Worm (Caenorhabditis elegans) whole organism, early embryonic: ENCODE results near the gene R11G10.4.

ENCODE experiments used
- B0310.2 ChIP-seq: sonication (generic microtip); optimal IDR thresholded peaks from 2 replicates; lab custom pipeline; 2016; ENCODE audit warnings: mild to moderate bottlenecking, missing genetic modification characterization, missing compliant biosample characterization
- F13C5.2 ChIP-seq: sonication (generic microtip); optimal IDR thresholded peaks from 2 replicates; lab custom pipeline; 2017; ENCODE audit warnings: mild to moderate bottlenecking, missing genetic modification characterization, inconsistent platforms, missing compliant biosample characterization
- aly-1 ChIP-seq: sonication (generic microtip); optimal IDR thresholded peaks from 2 replicates; lab custom pipeline; 2016; ENCODE audit warnings: missing genetic modification characterization, missing compliant biosample characterization
- ama-1 ChIP-seq: fragments of 150-350 bp; optimal IDR thresholded peaks from 2 replicates; lab custom pipeline; 2014
- ceh-13 ChIP-seq: fragments of 200-800 bp; sonication (Bioruptor generic); optimal IDR thresholded peaks from 2 replicates; lab custom pipeline; 2018; ENCODE audit warnings: mild to moderate bottlenecking, missing genetic modification characterization, missing compliant biosample characterization
- ceh-36 ChIP-seq: sonication (generic microtip); optimal IDR thresholded peaks from 2 replicates; lab custom pipeline; 2016; ENCODE audit warnings: missing genetic modification characterization, inconsistent platforms, missing compliant biosample characterization
- ets-7 ChIP-seq: sonication (generic microtip); optimal IDR thresholded peaks from 2 replicates; lab custom pipeline; 2016; ENCODE audit warnings: missing genotype, missing genetic modification characterization, missing compliant biosample characterization
- flt-1 ChIP-seq: fragments of 200-800 bp; sonication (Bioruptor generic); IDR thresholded peaks from 2 replicates; pipeline ENCODE4 v1.3.6; 2022; ENCODE audit warnings: missing genetic modification characterization, missing compliant biosample characterization
- hmbx-1 ChIP-seq: sonication (generic microtip); optimal IDR thresholded peaks from 2 replicates; lab custom pipeline; 2016; ENCODE audit warnings: mild to moderate bottlenecking, missing genetic modification characterization, missing compliant biosample characterization
- hmg-4 ChIP-seq: fragments of 200-800 bp; sonication (Bioruptor generic); optimal IDR thresholded peaks from 2 replicates; lab custom pipeline; 2018; ENCODE audit warnings: mild to moderate bottlenecking, missing genetic modification characterization, missing compliant biosample characterization
- hnd-1 ChIP-seq: sonication (generic microtip); optimal IDR thresholded peaks from 2 replicates; lab custom pipeline; 2016; ENCODE audit warnings: missing genetic modification characterization, missing compliant biosample characterization
- pes-1 ChIP-seq: fragments of 200-800 bp; sonication (Bioruptor generic); IDR thresholded peaks from 2 replicates; pipeline ENCODE4 v1.3.6; 2022; ENCODE audit warnings: missing genetic modification reagents, missing genetic modification characterization, missing compliant biosample characterization
- scrt-1 ChIP-seq: fragments of 200-800 bp; sonication (Bioruptor generic); IDR thresholded peaks from 2 replicates; pipeline ENCODE4 v1.3.6; 2022; ENCODE audit warnings: missing genetic modification characterization, missing compliant biosample characterization
- sea-1 ChIP-seq: fragments of 200-800 bp; sonication (Bioruptor generic); conservative IDR thresholded peaks from 2 replicates; pipeline ENCODE4 v1.3.6; 2022; ENCODE audit warnings: missing genetic modification characterization, missing compliant biosample characterization
- tbx-11 ChIP-seq: fragments of 200-800 bp; sonication (Bioruptor generic); IDR thresholded peaks from 2 replicates; pipeline ENCODE4 v1.3.6; 2022; ENCODE audit warnings: missing genetic modification characterization, missing compliant biosample characterization
- tbx-37 ChIP-seq: fragments of 200-800 bp; sonication (Bioruptor generic); conservative IDR thresholded peaks from 2 replicates; pipeline ENCODE4 v1.3.6; 2022; ENCODE audit warnings: missing genetic modification reagents, missing genetic modification characterization, missing compliant biosample characterization
- tra-4 ChIP-seq: sonication (generic microtip); optimal IDR thresholded peaks from 2 replicates; lab custom pipeline; 2017; ENCODE audit warnings: missing genetic modification characterization, missing compliant biosample characterization

Gene R11G10.4

DNA sequence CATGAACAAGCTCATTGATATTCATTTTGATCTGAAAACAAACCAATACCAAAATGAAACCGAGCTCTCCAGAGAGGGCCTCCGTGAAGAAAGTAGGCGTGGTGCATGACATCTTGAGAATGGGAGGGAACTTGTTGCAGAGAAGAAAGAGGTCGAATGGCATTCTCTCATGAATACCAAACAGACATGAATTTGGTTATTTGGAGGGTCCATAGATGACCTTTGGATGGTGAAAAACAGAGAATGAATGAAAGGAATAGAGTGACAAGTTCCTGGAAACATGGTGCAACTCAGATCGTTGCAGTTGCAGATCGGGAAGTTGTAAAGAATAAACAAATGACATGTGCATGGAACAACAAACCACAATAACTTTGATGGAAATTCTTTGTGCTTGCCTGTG, 30.1 kb upstream of the R11G10.4 start, which contains the start of gene T10G3.8:
Gene T10G3.8 (minus strand): TSS at position 101 of the 400 bp plus-strand sequence.
- TF ChIP-seq hmg-4 (GFP tag; lab: Kevin White, UChicago) (no peak), tbx-37 (no peak), sea-1 (GFP tag; lab: Robert Waterston, UW) (no peak), tra-4 (tag; lab: Kevin White, UChicago) (no peak), tbx-11 (no peak), ceh-13 (GFP tag; lab: Kevin White, UChicago) (no peak), B0310.2 (tag; lab: Kevin White, UChicago) (no peak), flt-1 (GFP tag; lab: Robert Waterston, UW) (no peak), hmbx-1 (tag; lab: Kevin White, UChicago) (no peak), ceh-36 (tag; lab: Kevin White, UChicago) (no peak), hnd-1 (tag; lab: Kevin White, UChicago) (no peak), ets-7 (no peak), scrt-1 (no peak), F13C5.2 (no peak), aly-1 (tag; lab: Kevin White, UChicago) (no peak), pes-1 (GFP tag; lab: Robert Waterston, UW) (no peak), ama-1 (no peak)

DNA sequence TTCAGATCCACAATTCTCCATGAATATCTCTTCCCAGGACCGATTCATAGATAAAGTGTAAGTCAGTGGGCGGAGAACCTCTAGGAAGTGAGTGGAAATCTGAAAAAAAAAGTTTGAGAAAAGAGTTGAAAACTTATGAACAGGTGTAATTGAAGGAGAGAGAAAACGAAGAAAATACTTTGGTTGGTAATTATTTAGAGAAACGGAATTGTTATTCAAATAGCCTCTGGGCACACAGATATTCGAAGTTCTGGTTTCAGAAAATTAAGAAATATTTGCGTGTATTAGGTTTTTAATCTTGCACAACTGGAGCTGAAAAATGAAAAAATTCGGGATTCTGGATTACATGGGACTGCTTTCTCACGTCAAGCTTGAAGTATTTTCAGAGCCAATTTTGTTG, 26.7 kb upstream of the R11G10.4 start, which contains the start of gene T10G3.2:
Gene T10G3.2 (minus strand): TSS at position 101 of the 400 bp plus-strand sequence.
- TF ChIP-seq scrt-1, result no peak
- no peak for TF ChIP-seq flt-1 (GFP tag; lab: Robert Waterston, UW)
- TF ChIP-seq hnd-1 (tag; lab: Kevin White, UChicago), result no peak
- TF ChIP-seq pes-1 (GFP tag; lab: Robert Waterston, UW), result no peak
- no peak for TF ChIP-seq tra-4 (tag; lab: Kevin White, UChicago)
- no peak for TF ChIP-seq sea-1 (GFP tag; lab: Robert Waterston, UW)
- no peak for TF ChIP-seq B0310.2 (tag; lab: Kevin White, UChicago)
- no peak for TF ChIP-seq ceh-13 (GFP tag; lab: Kevin White, UChicago)
- TF ChIP-seq aly-1 (tag; lab: Kevin White, UChicago), result no peak
- no peak for TF ChIP-seq tbx-11
- no peak for TF ChIP-seq hmbx-1 (tag; lab: Kevin White, UChicago)
- TF ChIP-seq ama-1, result no peak
- TF ChIP-seq F13C5.2, result no peak
- no peak for TF ChIP-seq tbx-37
- no peak for TF ChIP-seq hmg-4 (GFP tag; lab: Kevin White, UChicago)

DNA sequence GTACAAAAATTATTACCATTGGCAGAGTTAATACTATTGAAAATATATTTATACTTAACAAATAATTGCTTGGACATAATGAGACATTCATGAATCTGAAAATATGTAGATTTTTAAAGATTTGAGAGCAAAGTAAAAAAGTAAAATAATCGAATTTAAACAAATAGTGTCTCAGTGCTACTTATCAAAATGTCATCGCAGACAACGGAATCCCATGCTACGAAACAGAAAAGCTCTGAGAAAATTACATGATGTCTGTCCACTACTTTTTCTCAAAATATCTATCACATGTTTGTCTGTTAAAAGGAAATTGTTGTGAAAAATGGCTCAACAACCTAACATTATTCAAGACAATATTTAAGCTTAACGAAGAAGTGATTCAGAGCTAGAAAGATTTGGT, 22.1 kb upstream of the R11G10.4 start, which contains the start of gene T10G3.4:
Gene T10G3.4 (minus strand): TSS at position 101 of the 400 bp plus-strand sequence.
- no peak for TF ChIP-seq tbx-37
- TF ChIP-seq scrt-1, result no peak
- no peak for TF ChIP-seq tra-4 (tag; lab: Kevin White, UChicago)
- no peak for TF ChIP-seq ceh-13 (GFP tag; lab: Kevin White, UChicago)

DNA sequence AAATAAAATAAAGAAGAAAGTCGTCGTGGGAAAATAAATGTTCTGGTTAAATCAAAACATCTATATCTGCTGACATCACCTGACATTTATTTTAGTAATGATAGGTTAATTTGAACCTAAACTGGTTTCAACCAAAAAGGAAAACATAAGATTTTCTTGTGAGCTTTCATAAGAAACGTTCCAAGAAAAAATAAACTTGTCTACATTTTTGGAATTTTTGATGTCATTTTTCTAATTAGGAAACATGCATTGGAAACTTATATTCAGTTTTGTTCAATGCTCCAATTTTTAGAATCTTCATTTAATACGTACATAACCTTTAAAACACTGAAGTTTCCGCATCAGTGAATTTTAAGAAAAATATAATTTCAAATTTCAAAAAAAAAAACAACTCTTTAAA, 20.7 kb upstream of the R11G10.4 start:
- TF ChIP-seq aly-1 (tag; lab: Kevin White, UChicago) (no peak), hnd-1 (tag; lab: Kevin White, UChicago) (no peak), F13C5.2 (no peak), tbx-37 (no peak), hmg-4 (GFP tag; lab: Kevin White, UChicago) (no peak), hmbx-1 (tag; lab: Kevin White, UChicago) (no peak), scrt-1 (no peak), tbx-11 (no peak), ceh-36 (tag; lab: Kevin White, UChicago) (no peak), ceh-13 (GFP tag; lab: Kevin White, UChicago) (no peak), B0310.2 (tag; lab: Kevin White, UChicago) (no peak), tra-4 (tag; lab: Kevin White, UChicago) (no peak), ets-7 (no peak), pes-1 (GFP tag; lab: Robert Waterston, UW) (no peak), sea-1 (GFP tag; lab: Robert Waterston, UW) (no peak), flt-1 (GFP tag; lab: Robert Waterston, UW) (no peak), ama-1 (no peak)

DNA sequence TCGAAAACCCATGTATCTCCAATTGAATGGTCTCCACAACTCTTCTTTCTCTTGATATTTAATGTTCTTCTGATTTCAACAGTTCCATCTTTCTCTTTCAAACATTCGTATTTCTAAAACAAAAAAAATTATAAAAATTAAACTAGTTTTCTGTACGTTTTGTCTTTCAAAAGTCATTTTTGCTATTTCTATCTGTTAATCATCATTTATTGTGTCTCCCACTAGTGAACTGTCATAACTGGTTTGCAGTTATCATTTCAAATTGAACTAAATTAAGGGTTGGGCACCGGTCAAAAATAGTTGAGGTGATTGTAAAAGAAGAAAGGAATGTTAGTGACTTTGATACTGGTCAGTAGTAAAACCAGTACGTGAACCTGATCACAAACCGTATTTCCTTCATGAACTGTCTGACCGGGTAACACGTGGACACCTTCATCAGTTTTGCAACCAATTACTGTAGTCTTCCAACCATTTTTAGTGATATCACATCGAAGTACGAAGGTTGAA, 18.1 kb upstream of the R11G10.4 start:
- TF ChIP-seq ets-7 (no peak), hnd-1 (tag; lab: Kevin White, UChicago) (no peak), ceh-36 (tag; lab: Kevin White, UChicago) (no peak), tra-4 (tag; lab: Kevin White, UChicago) (no peak), ama-1 (no peak), ceh-13 (GFP tag; lab: Kevin White, UChicago) (no peak), F13C5.2 (no peak), tbx-37 (no peak), hmg-4 (GFP tag; lab: Kevin White, UChicago) (no peak), aly-1 (tag; lab: Kevin White, UChicago) (no peak), hmbx-1 (tag; lab: Kevin White, UChicago) (no peak), flt-1 (GFP tag; lab: Robert Waterston, UW) (no peak), scrt-1 (no peak), tbx-11 (no peak), B0310.2 (tag; lab: Kevin White, UChicago) (no peak), pes-1 (GFP tag; lab: Robert Waterston, UW) (no peak)

DNA sequence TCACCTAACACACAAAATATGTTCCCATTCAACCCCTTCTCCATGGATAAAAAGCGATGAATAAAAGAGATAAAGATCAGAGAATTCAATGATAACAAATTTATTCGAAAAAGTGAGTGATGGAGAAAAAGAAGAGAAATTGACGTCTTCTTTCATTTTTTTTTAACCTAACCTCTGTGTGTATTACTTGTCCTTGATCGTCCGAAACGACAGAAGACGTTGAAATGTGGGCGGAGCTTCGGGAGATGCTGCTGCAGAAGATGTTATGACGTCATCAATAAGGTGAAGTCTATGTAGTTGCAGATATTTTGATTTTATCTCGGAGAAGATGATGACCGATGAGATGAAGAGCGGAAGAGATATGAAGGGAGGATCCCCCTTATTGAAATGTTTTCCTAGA, 16.6 kb upstream of the R11G10.4 start, which contains the start of gene T10G3.3:
Gene T10G3.3 (minus strand): TSS at position 370 of the 400 bp plus-strand sequence.
- TF ChIP-seq hmbx-1 (tag; lab: Kevin White, UChicago) (no peak), F13C5.2 (no peak), ceh-13 (GFP tag; lab: Kevin White, UChicago) (no peak), sea-1 (GFP tag; lab: Robert Waterston, UW) (no peak), scrt-1 (no peak), tbx-37 (no peak)

DNA sequence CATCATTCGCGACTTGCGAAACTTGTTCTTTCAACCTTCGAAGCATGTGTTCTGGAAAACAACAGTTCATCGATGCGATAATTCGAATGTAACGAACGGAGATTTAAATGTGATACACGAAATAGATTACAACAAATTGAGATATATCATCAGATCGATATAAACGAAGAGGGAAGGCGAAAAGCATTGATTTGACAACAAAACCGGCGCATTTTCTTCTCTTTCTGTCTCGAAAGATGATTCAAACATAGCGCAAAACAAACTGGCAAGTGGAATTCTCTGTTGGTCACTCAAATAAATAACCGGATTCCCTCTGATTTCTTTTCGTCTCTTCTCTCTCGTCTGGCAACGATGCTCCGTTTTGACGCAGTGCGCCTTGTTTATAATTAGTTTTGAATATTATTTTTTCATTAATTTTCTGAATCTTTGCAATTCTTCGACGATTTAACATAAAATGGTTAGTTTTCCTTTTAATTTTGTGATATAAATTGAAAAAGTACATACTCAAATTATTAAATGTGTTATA, 9.0 kb upstream of the R11G10.4 start, which contains the start of the genes eea-1 and gut-2:
Gene eea-1 (minus strand): TSS at position 51 of the 526 bp plus-strand sequence.
Gene gut-2 (plus strand): TSS at position 369 of the 526 bp plus-strand sequence.
- TF ChIP-seq scrt-1 (no peak), ama-1 (no peak), F13C5.2 (peak; percentile 66), pes-1 (GFP tag; lab: Robert Waterston, UW) (no peak), aly-1 (tag; lab: Kevin White, UChicago) (no peak), ceh-36 (tag; lab: Kevin White, UChicago) (no peak)
